Fruit fly (Drosophila melanogaster) whole organism, pupa: ENCODE measurements around the gene Acsx1L.

Experiments
- CG13204 ChIP-seq: fragments of 200-800 bp; sonication (Bioruptor generic); optimal IDR thresholded peaks from 2 replicates; lab custom pipeline; 2018; ENCODE audit warnings: missing biosample characterization, mild to moderate bottlenecking, missing genetic modification characterization, moderate library complexity
- EcR ChIP-seq: fragments of 200-800 bp; sonication (Bioruptor generic); optimal IDR thresholded peaks from 3 replicates; lab custom pipeline; 2019; ENCODE audit warnings: missing biosample characterization, missing genetic modification characterization, mild to moderate bottlenecking, moderate library complexity, missing genetic modification reagents
- gl ChIP-seq: fragments of 200-800 bp; sonication (Bioruptor generic); optimal IDR thresholded peaks from 2 replicates; lab custom pipeline; 2018; ENCODE audit warnings: missing biosample characterization, mild to moderate bottlenecking, missing genetic modification characterization

dm6 chr3R:19816758-19817157 is 43.7 kb upstream of the Acsx1L start:
- TF ChIP-seq gl (tag; lab: Kevin White, UChicago), result no peak
- no peak for TF ChIP-seq EcR (GFP tag; lab: Kevin White, UChicago)
- no peak for TF ChIP-seq CG13204
